Worm (Caenorhabditis elegans) whole organism, L4 larva: ENCODE data around the gene fipr-19.
"Not testable (repeated sequence)": the region's sequence is repeated elsewhere in the genome, so short reads cannot be mapped to it uniquely, and the experiment has no call there.

Experiments used
- F10B5.3 ChIP-seq: sonication (generic microtip); optimal IDR thresholded peaks from 2 replicates; lab custom pipeline; 2016; ENCODE audit warnings: mild to moderate bottlenecking, missing genetic modification characterization, missing compliant biosample characterization
- R02D3.7 ChIP-seq: fragments of 150-350 bp; sonication (generic microtip); optimal IDR thresholded peaks from 3 replicates; lab custom pipeline; 2014; ENCODE audit warnings: missing biosample characterization, missing genetic modification characterization
- T26A8.4 ChIP-seq: fragments of 200-800 bp; sonication (Bioruptor generic); IDR thresholded peaks from 2 replicates; pipeline ENCODE4 v1.3.6; 2022; ENCODE audit warnings: missing genetic modification characterization, missing compliant biosample characterization
- Y48G9A.11 ChIP-seq: fragments of 200-800 bp; sonication (Bioruptor generic); IDR thresholded peaks from 2 replicates; pipeline ENCODE4 v1.3.6; 2022; ENCODE audit warnings: missing genetic modification reagents, missing genetic modification characterization, missing compliant biosample characterization
- aha-1 ChIP-seq: fragments of 150-350 bp; peaks from one replicate; lab custom pipeline; 2014; ENCODE audit warnings: missing biosample characterization, missing genetic modification characterization
- ama-1 ChIP-seq: fragments of 150-350 bp; optimal IDR thresholded peaks from 2 replicates; lab custom pipeline; 2014; ENCODE audit warnings: inconsistent platforms, mixed read lengths
- attf-4 ChIP-seq: sonication (generic microtip); optimal IDR thresholded peaks from 3 replicates; lab custom pipeline; 2017; ENCODE audit warnings: missing biosample characterization, missing genetic modification characterization
- ceh-20 ChIP-seq: fragments of 200-800 bp; sonication (Bioruptor generic); IDR thresholded peaks from 2 replicates; pipeline ENCODE4 v1.3.6; 2022; ENCODE audit warnings: missing genetic modification reagents, missing genetic modification characterization, missing compliant biosample characterization
- ces-1 ChIP-seq: fragments of 150-350 bp; sonication (generic microtip); optimal IDR thresholded peaks from 4 replicates; lab custom pipeline; 2014; ENCODE audit warnings: missing biosample characterization, missing genetic modification reagents, missing genetic modification characterization
- ctbp-1 ChIP-seq: fragments of 200-800 bp; sonication (Bioruptor generic); IDR thresholded peaks from 2 replicates; pipeline ENCODE4 v1.3.6; 2022; ENCODE audit warnings: missing genetic modification reagents, missing genetic modification characterization, missing compliant biosample characterization
- daf-16 ChIP-seq, 3 experiments: sonication (generic microtip); optimal IDR thresholded peaks; 2 replicates each; lab custom pipeline; 2016 to 2017; ENCODE audit warnings: missing genetic modification characterization in 3 of 3, missing genetic modification reagents in 3 of 3, mild to moderate bottlenecking in 2 of 3, missing compliant biosample characterization in 2 of 3, missing biosample characterization in 1 of 3, moderate library complexity in 1 of 3
- dmd-6 ChIP-seq: fragments of 200-800 bp; sonication (Bioruptor generic); IDR thresholded peaks from 2 replicates; pipeline ENCODE4 v1.3.6; 2022; ENCODE audit warnings: missing genetic modification reagents, missing genetic modification characterization, missing compliant biosample characterization
- dmd-8 ChIP-seq: fragments of 200-800 bp; sonication (Bioruptor generic); IDR thresholded peaks from 2 replicates; pipeline ENCODE4 v1.3.6; 2022; ENCODE audit warnings: missing genetic modification characterization, missing compliant biosample characterization
- dve-1 ChIP-seq: sonication (generic microtip); optimal IDR thresholded peaks from 2 replicates; lab custom pipeline; 2017; ENCODE audit warnings: antibody characterized with exemption, mild to moderate bottlenecking, missing genetic modification characterization, missing compliant biosample characterization; ENCODE audit not compliant: insufficient read depth
- egl-27 ChIP-seq: sonication (generic microtip); optimal IDR thresholded peaks from 3 replicates; lab custom pipeline; 2017; ENCODE audit warnings: missing biosample characterization, missing genetic modification reagents, missing genetic modification characterization
- fkh-10 ChIP-seq: fragments of 150-350 bp; optimal IDR thresholded peaks from 2 replicates; lab custom pipeline; 2014; ENCODE audit warnings: missing biosample characterization, missing genetic modification reagents, missing genetic modification characterization
- fos-1 ChIP-seq: fragments of 150-350 bp; optimal IDR thresholded peaks from 2 replicates; lab custom pipeline; 2014; ENCODE audit warnings: missing biosample characterization, missing genetic modification characterization
- hlh-11 ChIP-seq: fragments of 200-800 bp; sonication (Bioruptor generic); optimal IDR thresholded peaks from 2 replicates; lab custom pipeline; 2018; ENCODE audit warnings: mild to moderate bottlenecking, missing genetic modification characterization, missing compliant biosample characterization
- hlh-30 ChIP-seq: sonication (generic microtip); optimal IDR thresholded peaks from 2 replicates; lab custom pipeline; 2017; ENCODE audit warnings: antibody characterized with exemption, mild to moderate bottlenecking, missing genetic modification characterization, missing compliant biosample characterization; ENCODE audit not compliant: insufficient read depth
- hmg-1.1 ChIP-seq: fragments of 200-800 bp; sonication (Bioruptor generic); IDR thresholded peaks from 2 replicates; pipeline ENCODE4 v1.3.6; 2022; ENCODE audit warnings: missing genetic modification reagents, missing genetic modification characterization, missing compliant biosample characterization
- lim-7 ChIP-seq: fragments of 200-800 bp; sonication (Bioruptor generic); IDR thresholded peaks from 2 replicates; pipeline ENCODE4 v1.3.6; 2022; ENCODE audit warnings: missing genetic modification characterization, missing compliant biosample characterization
- lin-1 ChIP-seq: fragments of 200-800 bp; sonication (Bioruptor generic); IDR thresholded peaks from 2 replicates; pipeline ENCODE4 v1.3.6; 2022; ENCODE audit warnings: missing genetic modification reagents, missing genetic modification characterization, missing compliant biosample characterization
- lin-13 ChIP-seq: fragments of 150-350 bp; optimal IDR thresholded peaks from 2 replicates; lab custom pipeline; 2014; ENCODE audit warnings: missing biosample characterization, missing genetic modification reagents, missing genetic modification characterization
- lin-29 ChIP-seq: fragments of 200-800 bp; sonication (Bioruptor generic); IDR thresholded peaks from 2 replicates; pipeline ENCODE4 v1.3.6; 2022; ENCODE audit warnings: missing genetic modification reagents, missing genetic modification characterization, missing compliant biosample characterization
- lin-39 ChIP-seq: fragments of 150-350 bp; optimal IDR thresholded peaks from 2 replicates; lab custom pipeline; 2014; ENCODE audit warnings: missing biosample characterization, missing genetic modification reagents, missing genetic modification characterization
- lir-3 ChIP-seq: sonication (generic microtip); optimal IDR thresholded peaks from 2 replicates; lab custom pipeline; 2016; ENCODE audit warnings: mild to moderate bottlenecking, missing genetic modification characterization, missing compliant biosample characterization
- mdl-1 ChIP-seq, 2 experiments: fragments of 150-350 bp in 1 of 2; sonication (generic microtip) in 1 of 2; optimal IDR thresholded peaks; 2 replicates each; lab custom pipeline; 2014 to 2017; ENCODE audit warnings: missing biosample characterization in 2 of 2, missing genetic modification characterization in 2 of 2
- nhr-10 ChIP-seq: fragments of 150-350 bp; optimal IDR thresholded peaks from 2 replicates; lab custom pipeline; 2014; ENCODE audit warnings: missing biosample characterization, missing genetic modification characterization
- nhr-102 ChIP-seq: sonication (generic microtip); optimal IDR thresholded peaks from 2 replicates; lab custom pipeline; 2016; ENCODE audit warnings: mild to moderate bottlenecking, missing genetic modification characterization, moderate library complexity, missing compliant biosample characterization
- nhr-11 ChIP-seq: fragments of 150-350 bp; optimal IDR thresholded peaks from 2 replicates; lab custom pipeline; 2014; ENCODE audit warnings: missing biosample characterization, missing genetic modification characterization
- nhr-111 ChIP-seq: fragments of 200-800 bp; sonication (Bioruptor generic); optimal IDR thresholded peaks from 2 replicates; lab custom pipeline; 2018; ENCODE audit warnings: mild to moderate bottlenecking, missing genetic modification characterization, missing compliant biosample characterization
- nhr-28 ChIP-seq: fragments of 150-350 bp; optimal IDR thresholded peaks from 2 replicates; lab custom pipeline; 2014; ENCODE audit warnings: missing biosample characterization, missing genetic modification characterization
- nhr-48 ChIP-seq: sonication (generic microtip); optimal IDR thresholded peaks from 2 replicates; lab custom pipeline; 2016; ENCODE audit warnings: mild to moderate bottlenecking, missing genetic modification characterization, missing compliant biosample characterization
- nhr-77 ChIP-seq: fragments of 150-350 bp; optimal IDR thresholded peaks from 2 replicates; lab custom pipeline; 2014; ENCODE audit warnings: missing biosample characterization, missing genetic modification characterization
- php-3 ChIP-seq: fragments of 200-800 bp; sonication (Bioruptor generic); IDR thresholded peaks from 2 replicates; pipeline ENCODE4 v1.3.6; 2022; ENCODE audit warnings: missing genetic modification reagents, missing genetic modification characterization, missing compliant biosample characterization
- pqm-1 ChIP-seq: sonication (generic microtip); optimal IDR thresholded peaks from 2 replicates; lab custom pipeline; 2017; ENCODE audit warnings: missing biosample characterization, missing genetic modification characterization
- skn-1 ChIP-seq: fragments of 150-350 bp; optimal IDR thresholded peaks from 2 replicates; lab custom pipeline; 2014; ENCODE audit warnings: missing biosample characterization, missing genetic modification characterization
- spr-3 ChIP-seq: fragments of 200-800 bp; sonication (Bioruptor generic); optimal IDR thresholded peaks from 2 replicates; lab custom pipeline; 2018; ENCODE audit warnings: mild to moderate bottlenecking, missing genetic modification characterization, missing compliant biosample characterization
- tag-97 ChIP-seq: fragments of 200-800 bp; sonication (Bioruptor generic); IDR thresholded peaks from 2 replicates; pipeline ENCODE4 v1.3.6; 2022; ENCODE audit warnings: missing genetic modification characterization, missing compliant biosample characterization
- unc-130 ChIP-seq: sonication (generic microtip); optimal IDR thresholded peaks from 2 replicates; lab custom pipeline; 2016; ENCODE audit warnings: missing genetic modification reagents, missing genetic modification characterization, missing compliant biosample characterization
- unc-62 ChIP-seq, 3 experiments: fragments of 150-350 bp in 1 of 3; sonication (generic microtip); optimal IDR thresholded peaks in 2 of 3; peaks in 1 of 3; 1 replicate in 1 of 3; 2 replicates in 2 of 3; lab custom pipeline; 2014 to 2017; ENCODE audit warnings: missing biosample characterization in 3 of 3, missing genetic modification characterization in 3 of 3, missing genetic modification reagents in 3 of 3, missing genotype in 1 of 3
- vab-7 ChIP-seq: fragments of 200-800 bp; sonication (Bioruptor generic); IDR thresholded peaks from 2 replicates; pipeline ENCODE4 v1.3.6; 2022; ENCODE audit warnings: missing genetic modification reagents, missing genetic modification characterization, missing compliant biosample characterization

fipr-19 gene

ce11 chrIII:7484765-7485164, 26.0 kb upstream of the fipr-19 start:
- TF ChIP-seq tag-97 (no peak), unc-62 (GFP tag; optimal IDR thresholded peaks at IDR 0.05 in 1 of 2; lab: Kevin White, UChicago) (peak in 1 of 2 experiments; percentile 97), unc-62 (tag; optimal IDR thresholded peaks at IDR 0.05; lab: Kevin White, UChicago) (no peak)

ce11 chrIII:7478932-7479331, 20.2 kb upstream of the fipr-19 start:
- peak; percentile 21 for TF ChIP-seq hlh-30 (tag; lab: Kevin White, UChicago)
- no peak for TF ChIP-seq hmg-1.1 (GFP tag; lab: Robert Waterston, UW)
- no peak for TF ChIP-seq Y48G9A.11 (GFP tag; lab: Robert Waterston, UW)
- no peak for TF ChIP-seq lim-7 (GFP tag; lab: Robert Waterston, UW)
- TF ChIP-seq aha-1, result peak; percentile 14
- TF ChIP-seq nhr-77, result no peak
- TF ChIP-seq egl-27 (tag; lab: Kevin White, UChicago), result no peak
- no peak for TF ChIP-seq fos-1 (tag; lab: Kevin White, UChicago)
- peak; percentile 69; the same call in 1 of the 2 replicates for TF ChIP-seq lin-1
- no peak for TF ChIP-seq spr-3 (GFP tag; lab: Kevin White, UChicago)
- no peak for TF ChIP-seq dmd-8 (GFP tag; lab: Robert Waterston, UW)
- no peak for TF ChIP-seq lir-3 (tag; lab: Kevin White, UChicago)
- TF ChIP-seq F10B5.3 (tag; lab: Kevin White, UChicago), result no peak
- TF ChIP-seq daf-16 (GFP tag; optimal IDR thresholded peaks at IDR 0.05; lab: Kevin White, UChicago), result peak in 1 of 2 experiments; percentile 36
- TF ChIP-seq daf-16 (tag; optimal IDR thresholded peaks at IDR 0.05; lab: Kevin White, UChicago), result no peak
- TF ChIP-seq lin-39, result no peak
- TF ChIP-seq nhr-28 (tag; lab: Kevin White, UChicago), result peak; percentile 66
- TF ChIP-seq ces-1, result no peak
- no peak for TF ChIP-seq lin-13 (GFP tag; lab: Kevin White, UChicago)
- no peak for TF ChIP-seq fkh-10 (GFP tag; lab: Kevin White, UChicago)
- no peak for TF ChIP-seq ama-1 (lab: Kevin White, UChicago)
- TF ChIP-seq skn-1 (tag; lab: Kevin White, UChicago), result no peak
- no peak for TF ChIP-seq nhr-10 (tag; lab: Kevin White, UChicago)
- no peak for TF ChIP-seq attf-4 (tag; lab: Kevin White, UChicago)
- TF ChIP-seq nhr-111 (GFP tag; lab: Kevin White, UChicago), result no peak
- 0 out of 2 replicates have a peak, but pooled peaks have one; percentile 30 for TF ChIP-seq T26A8.4 (GFP tag; lab: Robert Waterston, UW)
- peak; percentile 78 for TF ChIP-seq php-3 (GFP tag; lab: Robert Waterston, UW)
- peak; percentile 69 for TF ChIP-seq dmd-6 (GFP tag; lab: Robert Waterston, UW)
- no peak for TF ChIP-seq nhr-11 (tag; lab: Kevin White, UChicago)
- peak; percentile 86 for TF ChIP-seq pqm-1
- no peak for TF ChIP-seq R02D3.7
- TF ChIP-seq hlh-11, result peak; percentile 79
- peak; percentile 28 for TF ChIP-seq nhr-102 (tag; lab: Kevin White, UChicago)
- TF ChIP-seq ctbp-1 (GFP tag; lab: Robert Waterston, UW), result no peak
- peak; percentile 68 for TF ChIP-seq dve-1 (tag; lab: Kevin White, UChicago)
- TF ChIP-seq vab-7 (GFP tag; lab: Robert Waterston, UW), result no peak
- TF ChIP-seq nhr-48 (tag; lab: Kevin White, UChicago), result peak; percentile 10
- no peak for TF ChIP-seq mdl-1 (tag; optimal IDR thresholded peaks at IDR 0.05; lab: Kevin White, UChicago)

ce11 chrIII:7468980-7469379, 10.2 kb upstream of the fipr-19 start, which contains the start of gene H14A12.5:
TSS of gene H14A12.5 (minus strand) at chrIII:7469080.
- TF ChIP-seq unc-130 (GFP tag; lab: Kevin White, UChicago); lin-29; ceh-20 (GFP tag; lab: Robert Waterston, UW): not testable (repeated sequence)
